Fruit fly (Drosophila melanogaster) ovary, adult (tissue): Measurements from ENCODE around the gene CG31121.

Experiments
- CG17801 ChIP-seq: fragments of 200-800 bp; optimal IDR thresholded peaks from 2 replicates; lab custom pipeline; 2019; ENCODE audit warnings: missing biosample characterization, mild to moderate bottlenecking, missing genetic modification characterization, moderate library complexity; ENCODE audit not compliant: partially characterized antibody

Gene CG31121

dm6 chr3R:24833652-24834051 is 60.8 kb downstream of the CG31121 start, which contains the start of gene sosie:
Gene sosie (plus strand): TSS chr3R:24833952.
- TF ChIP-seq CG17801 (GFP tag; lab: Kevin White, UChicago), result no peak
